Worm (Caenorhabditis elegans) whole organism, L2 larva: Measurements from ENCODE around the gene K11H3.2.

Experiments used
- C34F6.9 ChIP-seq: fragments of 150-350 bp; optimal IDR thresholded peaks from 2 replicates; lab custom pipeline; 2014; ENCODE audit warnings: missing biosample characterization, missing genetic modification characterization
- F13H6.1 ChIP-seq: sonication (generic microtip); optimal IDR thresholded peaks from 2 replicates; lab custom pipeline; 2016; ENCODE audit warnings: missing genetic modification characterization, missing compliant biosample characterization
- R02D3.7 ChIP-seq: fragments of 150-350 bp; optimal IDR thresholded peaks from 2 replicates; lab custom pipeline; 2014; ENCODE audit warnings: missing biosample characterization, missing genetic modification characterization
- Y55F3AM.14 ChIP-seq: fragments of 200-800 bp; sonication (Bioruptor generic); optimal IDR thresholded peaks from 2 replicates; lab custom pipeline; 2018; ENCODE audit warnings: mild to moderate bottlenecking, missing genetic modification characterization, missing compliant biosample characterization
- ZK546.5 ChIP-seq: sonication (generic microtip); optimal IDR thresholded peaks from 2 replicates; lab custom pipeline; 2017; ENCODE audit warnings: missing biosample characterization, missing genetic modification characterization
- alr-1 ChIP-seq: fragments of 150-350 bp; optimal IDR thresholded peaks from 2 replicates; lab custom pipeline; 2014; ENCODE audit warnings: missing biosample characterization, missing genetic modification characterization
- aly-2 ChIP-seq: fragments of 150-350 bp; optimal IDR thresholded peaks from 2 replicates; lab custom pipeline; 2014; ENCODE audit warnings: missing biosample characterization, missing genetic modification characterization
- ama-1 ChIP-seq: fragments of 150-350 bp; optimal IDR thresholded peaks from 2 replicates; lab custom pipeline; 2018; ENCODE audit warnings: inconsistent platforms
- blmp-1 ChIP-seq: sonication (generic microtip); optimal IDR thresholded peaks from 2 replicates; lab custom pipeline; 2017; ENCODE audit warnings: missing genetic modification characterization, mild to moderate bottlenecking, missing compliant biosample characterization, antibody characterized with exemption, moderate library complexity; ENCODE audit not compliant: insufficient read depth
- ceh-16 ChIP-seq: fragments of 150-350 bp; optimal IDR thresholded peaks from 2 replicates; lab custom pipeline; 2014; ENCODE audit warnings: missing biosample characterization, missing genetic modification characterization
- ceh-82 ChIP-seq: fragments of 150-350 bp; optimal IDR thresholded peaks from 2 replicates; lab custom pipeline; 2014; ENCODE audit warnings: missing biosample characterization, missing genetic modification characterization
- crh-2 ChIP-seq: sonication (generic microtip); optimal IDR thresholded peaks from 2 replicates; lab custom pipeline; 2017; ENCODE audit warnings: missing biosample characterization, missing genetic modification characterization
- dmd-4 ChIP-seq: sonication (generic microtip); optimal IDR thresholded peaks from 2 replicates; lab custom pipeline; 2017; ENCODE audit warnings: missing biosample characterization, missing genetic modification characterization
- egl-27 ChIP-seq: sonication (generic microtip); optimal IDR thresholded peaks from 3 replicates; lab custom pipeline; 2017; ENCODE audit warnings: missing biosample characterization, missing genetic modification reagents, missing genetic modification characterization
- elt-3 ChIP-seq: sonication (generic microtip); optimal IDR thresholded peaks from 2 replicates; lab custom pipeline; 2017; ENCODE audit warnings: missing biosample characterization, missing genetic modification characterization
- fos-1 ChIP-seq: fragments of 150-350 bp; optimal IDR thresholded peaks from 2 replicates; lab custom pipeline; 2014; ENCODE audit warnings: missing biosample characterization, missing genetic modification characterization
- gmeb-1 ChIP-seq: fragments of 150-350 bp; optimal IDR thresholded peaks from 2 replicates; lab custom pipeline; 2014; ENCODE audit warnings: missing biosample characterization, missing genetic modification characterization
- lin-11 ChIP-seq: fragments of 150-350 bp; sonication (generic microtip); optimal IDR thresholded peaks from 2 replicates; lab custom pipeline; 2014; ENCODE audit warnings: missing biosample characterization, missing genetic modification characterization, inconsistent platforms, mixed read lengths
- lin-13 ChIP-seq: fragments of 150-350 bp; optimal IDR thresholded peaks from 2 replicates; lab custom pipeline; 2014; ENCODE audit warnings: missing biosample characterization, missing genetic modification reagents, missing genetic modification characterization
- lin-39 ChIP-seq: fragments of 150-350 bp; optimal IDR thresholded peaks from 2 replicates; lab custom pipeline; 2014; ENCODE audit warnings: missing biosample characterization, missing genetic modification reagents, missing genetic modification characterization
- lsy-2 ChIP-seq, 2 experiments: fragments of 150-350 bp in 1 of 2; sonication (generic microtip) in 1 of 2; optimal IDR thresholded peaks; 2 replicates each; lab custom pipeline; 2014 to 2017; ENCODE audit warnings: missing biosample characterization in 2 of 2, missing genetic modification characterization in 2 of 2
- mab-5 ChIP-seq: fragments of 150-350 bp; optimal IDR thresholded peaks from 2 replicates; lab custom pipeline; 2014; ENCODE audit warnings: missing biosample characterization, missing genetic modification characterization
- mbf-1 ChIP-seq: sonication (generic microtip); optimal IDR thresholded peaks from 2 replicates; lab custom pipeline; 2017; ENCODE audit warnings: missing biosample characterization, missing genetic modification characterization
- nhr-10 ChIP-seq: sonication (generic microtip); optimal IDR thresholded peaks from 2 replicates; lab custom pipeline; 2017; ENCODE audit warnings: missing biosample characterization, missing genetic modification characterization
- nhr-11 ChIP-seq: fragments of 150-350 bp; optimal IDR thresholded peaks from 2 replicates; lab custom pipeline; 2014; ENCODE audit warnings: missing biosample characterization, missing genetic modification characterization
- nhr-129 ChIP-seq: fragments of 150-350 bp; optimal IDR thresholded peaks from 2 replicates; lab custom pipeline; 2014; ENCODE audit warnings: missing biosample characterization, missing genetic modification characterization
- nhr-21 ChIP-seq: fragments of 150-350 bp; optimal IDR thresholded peaks from 2 replicates; lab custom pipeline; 2014; ENCODE audit warnings: missing biosample characterization, missing genetic modification characterization
- nhr-23 ChIP-seq: fragments of 150-350 bp; optimal IDR thresholded peaks from 2 replicates; lab custom pipeline; 2014; ENCODE audit warnings: missing biosample characterization, missing genetic modification reagents, missing genetic modification characterization
- nhr-237 ChIP-seq: fragments of 150-350 bp; optimal IDR thresholded peaks from 2 replicates; lab custom pipeline; 2014; ENCODE audit warnings: missing biosample characterization, missing genetic modification characterization
- nhr-25 ChIP-seq: fragments of 150-350 bp; sonication (generic microtip); optimal IDR thresholded peaks from 3 replicates; lab custom pipeline; 2014; ENCODE audit warnings: missing biosample characterization, missing genetic modification characterization
- nhr-6 ChIP-seq: fragments of 150-350 bp; optimal IDR thresholded peaks from 2 replicates; lab custom pipeline; 2014; ENCODE audit warnings: missing biosample characterization, missing genetic modification characterization
- nhr-77 ChIP-seq: fragments of 150-350 bp; optimal IDR thresholded peaks from 2 replicates; lab custom pipeline; 2014; ENCODE audit warnings: missing biosample characterization, missing genetic modification characterization
- peb-1 ChIP-seq: fragments of 150-350 bp; optimal IDR thresholded peaks from 2 replicates; lab custom pipeline; 2014; ENCODE audit warnings: missing biosample characterization, missing genetic modification characterization
- sem-4 ChIP-seq: fragments of 150-350 bp; optimal IDR thresholded peaks from 2 replicates; lab custom pipeline; 2014; ENCODE audit warnings: missing biosample characterization, missing genetic modification reagents, missing genetic modification characterization
- skn-1 ChIP-seq: sonication (generic microtip); optimal IDR thresholded peaks from 2 replicates; lab custom pipeline; 2017; ENCODE audit warnings: missing biosample characterization, missing genetic modification characterization
- sma-9 ChIP-seq, 2 experiments: fragments of 150-350 bp in 1 of 2; sonication (generic microtip) in 1 of 2; optimal IDR thresholded peaks; 2 replicates each; lab custom pipeline; 2014 to 2016; ENCODE audit warnings: missing genetic modification characterization in 2 of 2, mild to moderate bottlenecking in 1 of 2, missing biosample characterization in 1 of 2, missing compliant biosample characterization in 1 of 2, missing genetic modification reagents in 1 of 2, moderate library complexity in 1 of 2
- snpc-4 ChIP-seq: fragments of 150-350 bp; optimal IDR thresholded peaks from 2 replicates; lab custom pipeline; 2014; ENCODE audit warnings: missing biosample characterization, missing genetic modification characterization
- unc-39 ChIP-seq: fragments of 150-350 bp; optimal IDR thresholded peaks from 2 replicates; lab custom pipeline; 2014; ENCODE audit warnings: missing biosample characterization, missing genetic modification characterization
- unc-55 ChIP-seq: fragments of 150-350 bp; sonication (generic microtip); optimal IDR thresholded peaks from 3 replicates; lab custom pipeline; 2014; ENCODE audit warnings: missing biosample characterization, missing genetic modification reagents, missing genetic modification characterization
- ztf-1 ChIP-seq: fragments of 200-800 bp; sonication (Bioruptor generic); conservative IDR thresholded peaks from 2 replicates; pipeline ENCODE4 v1.3.6; 2022; ENCODE audit warnings: missing genetic modification characterization, missing compliant biosample characterization
- ztf-4 ChIP-seq: fragments of 150-350 bp; optimal IDR thresholded peaks from 2 replicates; lab custom pipeline; 2014; ENCODE audit warnings: missing biosample characterization, missing genetic modification characterization

Gene K11H3.2

ce11 chrIII:9858061-9858460 lies 11.9 kb downstream of the K11H3.2 start:
- TF ChIP-seq sem-4 (tag; lab: Kevin White, UChicago) (no peak), snpc-4 (tag; lab: Kevin White, UChicago) (no peak), ZK546.5 (tag; lab: Kevin White, UChicago) (no peak), ceh-82 (tag; lab: Kevin White, UChicago) (no peak), nhr-25 (tag; lab: Kevin White, UChicago) (peak; percentile 34), aly-2 (no peak), gmeb-1 (no peak), nhr-11 (tag; lab: Kevin White, UChicago) (no peak), unc-55 (GFP tag; lab: Kevin White, UChicago) (no peak), ztf-4 (tag; lab: Kevin White, UChicago) (no peak), nhr-129 (no peak), mbf-1 (no peak), lin-39 (tag; lab: Kevin White, UChicago) (no peak), fos-1 (tag; lab: Kevin White, UChicago) (peak; percentile 1), alr-1 (tag; lab: Kevin White, UChicago) (no peak), skn-1 (tag; lab: Kevin White, UChicago) (no peak), sma-9 (GFP tag; optimal IDR thresholded peaks at IDR 0.05; lab: Kevin White, UChicago) (peak; percentile 78), sma-9 (tag; optimal IDR thresholded peaks at IDR 0.05; lab: Kevin White, UChicago) (no peak), nhr-6 (tag; lab: Kevin White, UChicago) (no peak), nhr-10 (tag; lab: Kevin White, UChicago) (no peak), ama-1 (lab: Kevin White, UChicago) (no peak), dmd-4 (no peak), blmp-1 (no peak), elt-3 (no peak)
- TF ChIP-seq, all 48 proteins: peak for 3

- TF ChIP-seq lin-13 (GFP tag; lab: Kevin White, UChicago) (no peak), egl-27 (tag; lab: Kevin White, UChicago) (no peak), lsy-2 (tag; optimal IDR thresholded peaks at IDR 0.05; lab: Kevin White, UChicago) (peak in 1 of 2 experiments; percentile 14), nhr-129 (peak; percentile 27), snpc-4 (tag; lab: Kevin White, UChicago) (peak; percentile 9), lin-11 (tag; lab: Kevin White, UChicago) (no peak), mab-5 (tag; lab: Kevin White, UChicago) (no peak), ceh-82 (tag; lab: Kevin White, UChicago) (no peak)
Measured at ce11 chrIII:9859133-9859775, 13.1 kb downstream of the K11H3.2 start, which contains the start of gene gpdh-2. TSS of gene gpdh-2 (minus strand) at chrIII:9859183.

ce11 chrIII:9860201-9860780 lies 14.1 kb downstream of the K11H3.2 start, which contains the start of gene twk-48:
TSS of gene twk-48 (plus strand) at chrIII:9860730.
- TF ChIP-seq C34F6.9 (tag; lab: Kevin White, UChicago) (peak; percentile 2), crh-2 (tag; lab: Kevin White, UChicago) (no peak), peb-1 (tag; lab: Kevin White, UChicago) (no peak), sma-9 (GFP tag; optimal IDR thresholded peaks at IDR 0.05; lab: Kevin White, UChicago) (peak; percentile 7), sma-9 (tag; optimal IDR thresholded peaks at IDR 0.05; lab: Kevin White, UChicago) (no peak), ztf-4 (tag; lab: Kevin White, UChicago) (no peak), nhr-129 (no peak)

- TF ChIP-seq lin-39 (tag; lab: Kevin White, UChicago) (no peak), skn-1 (tag; lab: Kevin White, UChicago) (no peak), F13H6.1 (peak; percentile 31), sma-9 (GFP tag; optimal IDR thresholded peaks at IDR 0.05; lab: Kevin White, UChicago) (peak; percentile 78), sma-9 (tag; optimal IDR thresholded peaks at IDR 0.05; lab: Kevin White, UChicago) (no peak), ceh-82 (tag; lab: Kevin White, UChicago) (no peak), egl-27 (tag; lab: Kevin White, UChicago) (no peak), peb-1 (tag; lab: Kevin White, UChicago) (no peak), ceh-16 (tag; lab: Kevin White, UChicago) (no peak), nhr-21 (no peak), snpc-4 (tag; lab: Kevin White, UChicago) (no peak), ztf-4 (tag; lab: Kevin White, UChicago) (peak; percentile 42), lin-11 (tag; lab: Kevin White, UChicago) (peak; percentile 53), Y55F3AM.14 (GFP tag; lab: Kevin White, UChicago) (peak; percentile 61), gmeb-1 (peak; percentile 70), R02D3.7 (tag; lab: Kevin White, UChicago) (no peak), C34F6.9 (tag; lab: Kevin White, UChicago) (peak; percentile 48), nhr-23 (tag; lab: Kevin White, UChicago) (no peak), alr-1 (tag; lab: Kevin White, UChicago) (no peak), ama-1 (lab: Kevin White, UChicago) (no peak), nhr-77 (tag; lab: Kevin White, UChicago) (no peak), unc-39 (tag; lab: Kevin White, UChicago) (no peak), mab-5 (tag; lab: Kevin White, UChicago) (peak; percentile 37), nhr-237 (tag; lab: Kevin White, UChicago) (no peak), nhr-129 (peak; percentile 79), ztf-1 (GFP tag; lab: Robert Waterston, UW) (no peak), nhr-25 (tag; lab: Kevin White, UChicago) (no peak)
Measured at ce11 chrIII:9861470-9862342, 15.5 kb downstream of the K11H3.2 start.
